Fruit fly (Drosophila melanogaster) whole organism, adult: ENCODE results near the gene Mco1.

Experiments used
- CG11617 ChIP-seq: fragments of 200-800 bp; sonication (Bioruptor generic); optimal IDR thresholded peaks from 2 replicates; lab custom pipeline; 2017; ENCODE audit warnings: mild to moderate bottlenecking, missing biosample characterization, missing genetic modification reagents, missing genetic modification characterization
- CG12768 ChIP-seq: fragments of 200-800 bp; sonication (Bioruptor generic); optimal IDR thresholded peaks from 2 replicates; lab custom pipeline; 2017; ENCODE audit warnings: missing biosample characterization, missing genetic modification characterization, mild to moderate bottlenecking, moderate library complexity, missing genetic modification reagents
- CG14711 ChIP-seq: fragments of 200-800 bp; sonication (Bioruptor generic); optimal IDR thresholded peaks from 2 replicates; lab custom pipeline; 2018; ENCODE audit warnings: missing biosample characterization, mild to moderate bottlenecking, missing genetic modification characterization, moderate library complexity
- CG1620 ChIP-seq: fragments of 200-800 bp; sonication (Bioruptor generic); optimal IDR thresholded peaks from 2 replicates; lab custom pipeline; 2016; ENCODE audit warnings: missing biosample characterization, missing genetic modification characterization
- CG33017 ChIP-seq: fragments of 200-800 bp; sonication (Bioruptor generic); optimal IDR thresholded peaks from 2 replicates; lab custom pipeline; 2018; ENCODE audit warnings: missing biosample characterization, mild to moderate bottlenecking, missing genetic modification characterization, moderate library complexity
- CG5204 ChIP-seq: fragments of 200-800 bp; sonication (Bioruptor generic); optimal IDR thresholded peaks from 2 replicates; lab custom pipeline; 2016; ENCODE audit warnings: missing biosample characterization, missing genetic modification characterization
- CG7045 ChIP-seq: fragments of 200-800 bp; sonication (Bioruptor generic); optimal IDR thresholded peaks from 2 replicates; lab custom pipeline; 2017; ENCODE audit warnings: missing biosample characterization, mild to moderate bottlenecking, missing genetic modification characterization
- CG7101 ChIP-seq: fragments of 200-800 bp; sonication (Bioruptor generic); optimal IDR thresholded peaks from 2 replicates; lab custom pipeline; 2018; ENCODE audit warnings: missing biosample characterization, mild to moderate bottlenecking, missing genetic modification characterization, moderate library complexity
- Clk ChIP-seq: fragments of 200-800 bp; sonication (Bioruptor generic); optimal IDR thresholded peaks from 2 replicates; lab custom pipeline; 2017; ENCODE audit warnings: missing biosample characterization, missing genetic modification characterization
- Crg-1 ChIP-seq: fragments of 200-800 bp; sonication (Bioruptor generic); optimal IDR thresholded peaks from 2 replicates; lab custom pipeline; 2016; ENCODE audit warnings: missing biosample characterization, missing genetic modification characterization
- Hr96 ChIP-seq: fragments of 200-800 bp; sonication (Bioruptor generic); optimal IDR thresholded peaks from 2 replicates; lab custom pipeline; 2016; ENCODE audit warnings: missing biosample characterization, missing genetic modification characterization
- Mnt ChIP-seq: fragments of 200-800 bp; sonication (Bioruptor generic); optimal IDR thresholded peaks from 2 replicates; lab custom pipeline; 2016; ENCODE audit warnings: missing biosample characterization, mild to moderate bottlenecking, missing genetic modification characterization
- bab1 ChIP-seq: fragments of 200-800 bp; sonication (Bioruptor generic); optimal IDR thresholded peaks from 3 replicates; lab custom pipeline; 2019; ENCODE audit warnings: missing biosample characterization, mild to moderate bottlenecking, missing genetic modification characterization, moderate library complexity
- cic ChIP-seq: fragments of 200-800 bp; sonication (Bioruptor generic); optimal IDR thresholded peaks from 2 replicates; lab custom pipeline; 2017; ENCODE audit warnings: missing biosample characterization, mild to moderate bottlenecking, missing genetic modification characterization, moderate library complexity
- cnc ChIP-seq, 2 experiments: fragments of >200 bp; optimal IDR thresholded peaks; 2 replicates each; lab custom pipeline; 2017
- kay ChIP-seq: fragments of 200-800 bp; sonication (Bioruptor generic); peaks from one replicate; lab custom pipeline; 2016; ENCODE audit warnings: missing biosample characterization, missing genetic modification characterization, borderline replicate concordance
- ovo ChIP-seq: fragments of 200-800 bp; sonication (Bioruptor generic); optimal IDR thresholded peaks from 2 replicates; lab custom pipeline; 2016; ENCODE audit warnings: missing biosample characterization, missing genetic modification characterization
- pad ChIP-seq: fragments of 200-800 bp; sonication (Bioruptor generic); optimal IDR thresholded peaks from 3 replicates; lab custom pipeline; 2017; ENCODE audit warnings: missing biosample characterization, missing genetic modification characterization, mild to moderate bottlenecking, moderate library complexity, missing genetic modification reagents
- tj ChIP-seq: fragments of 200-800 bp; sonication (Bioruptor generic); optimal IDR thresholded peaks from 3 replicates; lab custom pipeline; 2017; ENCODE audit warnings: missing biosample characterization, mild to moderate bottlenecking, missing genetic modification characterization, moderate library complexity
- toe ChIP-seq: fragments of 200-800 bp; sonication (Bioruptor generic); optimal IDR thresholded peaks from 2 replicates; lab custom pipeline; 2016; ENCODE audit warnings: missing biosample characterization, missing genetic modification characterization

Gene Mco1

DNA sequence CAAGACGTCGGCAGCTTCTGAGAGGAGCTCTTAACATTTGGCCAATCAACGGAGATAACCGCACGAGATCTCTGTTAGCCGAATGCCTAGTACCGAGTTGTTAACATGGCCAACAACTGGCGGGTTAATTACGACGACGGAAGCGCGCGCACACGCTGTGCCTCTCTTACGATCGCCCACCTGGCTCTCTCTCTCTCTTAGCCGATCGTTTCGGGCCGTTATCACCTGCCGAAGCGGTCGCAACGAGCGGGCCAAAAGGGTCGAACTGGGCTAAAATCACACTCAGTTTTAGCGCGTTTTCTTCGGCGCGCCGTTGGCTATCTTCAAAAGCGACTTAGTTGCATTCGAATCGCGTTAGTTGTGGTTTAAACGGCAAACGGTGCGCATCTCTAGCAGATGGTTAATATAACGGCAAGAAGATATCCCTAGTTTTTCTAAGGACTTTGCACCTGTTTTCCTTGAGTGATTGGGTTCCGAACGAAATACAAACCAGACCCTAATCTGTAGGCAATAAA, at the start of gene Mco1:
TSS of gene Mco1 (plus strand) at position 345 of the 515 bp plus-strand sequence.
- TF ChIP-seq kay: peak; percentile 74
- no peak for TF ChIP-seq CG7045 (GFP tag; lab: Kevin White, UChicago)

- TF ChIP-seq Mnt (GFP tag; lab: Kevin White, UChicago) (no peak), CG14711 (tag; lab: Kevin White, UChicago) (no peak), Clk (GFP tag; lab: Kevin White, UChicago) (no peak), CG1620 (GFP tag; lab: Kevin White, UChicago) (no peak), Crg-1 (no peak), bab1 (no peak), kay (no peak), ovo (GFP tag; lab: Kevin White, UChicago) (no peak), CG33017 (tag; lab: Kevin White, UChicago) (no peak), CG7101 (tag; lab: Kevin White, UChicago) (no peak), cic (no peak), toe (GFP tag; lab: Kevin White, UChicago) (no peak), tj (GFP tag; lab: Kevin White, UChicago) (no peak), CG7045 (GFP tag; lab: Kevin White, UChicago) (no peak), CG11617 (GFP tag; lab: Kevin White, UChicago) (no peak), pad (GFP tag; lab: Kevin White, UChicago) (no peak), cnc (optimal IDR thresholded peaks at IDR 0.05; lab: Kevin White, UChicago) (no peak), CG5204 (no peak), CG12768 (GFP tag; lab: Kevin White, UChicago) (no peak), Hr96 (GFP tag; lab: Kevin White, UChicago) (no peak)
These were observed 49.0 kb upstream of the Mco1 start, which contains the start of gene CG34181 for dm6 chr2L:9367340-9367739. CG34181 (plus strand) TSS chr2L:9367640.

DNA sequence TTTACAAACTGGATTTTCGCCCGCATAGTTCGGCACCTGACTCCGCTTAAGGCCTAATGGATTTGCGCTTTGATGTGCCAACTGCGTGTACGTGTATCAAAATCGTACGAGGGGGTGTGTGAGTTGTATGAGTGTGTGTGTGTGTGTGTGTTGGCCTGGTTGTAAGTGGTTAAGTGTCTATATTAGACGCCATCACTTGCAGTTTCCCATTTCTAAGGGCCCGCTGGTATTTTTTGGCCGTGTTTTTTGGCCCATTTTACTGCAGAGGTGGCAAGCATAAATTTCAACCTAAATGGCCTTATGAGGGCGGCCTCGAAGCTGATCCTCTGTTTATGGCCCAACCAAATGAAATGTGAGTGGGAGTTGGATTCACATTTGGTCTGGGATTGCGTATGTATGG, 46.7 kb upstream of the Mco1 start:
- TF ChIP-seq CG11617 (GFP tag; lab: Kevin White, UChicago) (no peak), Crg-1 (no peak), CG12768 (GFP tag; lab: Kevin White, UChicago) (no peak), CG5204 (no peak), tj (GFP tag; lab: Kevin White, UChicago) (no peak), Mnt (GFP tag; lab: Kevin White, UChicago) (no peak), Clk (GFP tag; lab: Kevin White, UChicago) (no peak), cic (no peak), cnc (optimal IDR thresholded peaks at IDR 0.05; lab: Kevin White, UChicago) (no peak), ovo (GFP tag; lab: Kevin White, UChicago) (no peak), CG33017 (tag; lab: Kevin White, UChicago) (no peak), kay (no peak), toe (GFP tag; lab: Kevin White, UChicago) (no peak), Hr96 (GFP tag; lab: Kevin White, UChicago) (no peak), CG14711 (tag; lab: Kevin White, UChicago) (no peak), pad (GFP tag; lab: Kevin White, UChicago) (no peak)

- no peak for TF ChIP-seq Hr96 (GFP tag; lab: Kevin White, UChicago)
- no peak for TF ChIP-seq pad (GFP tag; lab: Kevin White, UChicago)
- no peak for TF ChIP-seq CG7045 (GFP tag; lab: Kevin White, UChicago)
- TF ChIP-seq tj (GFP tag; lab: Kevin White, UChicago): no peak
- TF ChIP-seq Crg-1: no peak
- no peak for TF ChIP-seq CG33017 (tag; lab: Kevin White, UChicago)
- TF ChIP-seq CG11617 (GFP tag; lab: Kevin White, UChicago): no peak
- no peak for TF ChIP-seq cnc (optimal IDR thresholded peaks at IDR 0.05; lab: Kevin White, UChicago)
- no peak for TF ChIP-seq ovo (GFP tag; lab: Kevin White, UChicago)
- TF ChIP-seq Clk (GFP tag; lab: Kevin White, UChicago): no peak
- no peak for TF ChIP-seq CG7101 (tag; lab: Kevin White, UChicago)
- TF ChIP-seq cic: no peak
- no peak for TF ChIP-seq Mnt (GFP tag; lab: Kevin White, UChicago)
- TF ChIP-seq bab1: no peak
- TF ChIP-seq CG12768 (GFP tag; lab: Kevin White, UChicago): no peak
These were observed 38.6 kb upstream of the Mco1 start for dm6 chr2L:9377789-9378188.

dm6 chr2L:9386270-9386669, 30.1 kb upstream of the Mco1 start:
- no peak for TF ChIP-seq Hr96 (GFP tag; lab: Kevin White, UChicago)
- TF ChIP-seq kay: peak; percentile 20
- TF ChIP-seq CG1620 (GFP tag; lab: Kevin White, UChicago): no peak
- peak; percentile 98 for TF ChIP-seq pad (GFP tag; lab: Kevin White, UChicago)

- TF ChIP-seq CG5204 (peak; percentile 70), CG12768 (GFP tag; lab: Kevin White, UChicago) (peak; percentile 82), bab1 (peak; percentile 77), toe (GFP tag; lab: Kevin White, UChicago) (peak; percentile 72), kay (peak; percentile 77), cnc (optimal IDR thresholded peaks at IDR 0.05; lab: Kevin White, UChicago) (no peak), ovo (GFP tag; lab: Kevin White, UChicago) (peak; percentile 40), CG1620 (GFP tag; lab: Kevin White, UChicago) (peak; percentile 57), Crg-1 (peak; percentile 66), CG7045 (GFP tag; lab: Kevin White, UChicago) (peak; percentile 87), tj (GFP tag; lab: Kevin White, UChicago) (peak; percentile 46), pad (GFP tag; lab: Kevin White, UChicago) (peak; percentile 93), Mnt (GFP tag; lab: Kevin White, UChicago) (peak; percentile 31), CG11617 (GFP tag; lab: Kevin White, UChicago) (peak; percentile 82), cic (peak; percentile 54), CG33017 (tag; lab: Kevin White, UChicago) (peak; percentile 84), CG14711 (tag; lab: Kevin White, UChicago) (peak; percentile 70), CG7101 (tag; lab: Kevin White, UChicago) (peak; percentile 83), Clk (GFP tag; lab: Kevin White, UChicago) (peak; percentile 78), Hr96 (GFP tag; lab: Kevin White, UChicago) (peak; percentile 60)
These were observed 29.1 kb upstream of the Mco1 start, which contains the start of gene Aldh for dm6 chr2L:9387240-9387672. Aldh (plus strand) TSS chr2L:9387389.
